Worm (Caenorhabditis elegans) whole organism, early embryonic: Measurements from ENCODE around the gene F56C4.2.

Experiments used
- aly-1 ChIP-seq: sonication (generic microtip); optimal IDR thresholded peaks from 2 replicates; lab custom pipeline; 2016; ENCODE audit warnings: missing genetic modification characterization, missing compliant biosample characterization
- ama-1 ChIP-seq: fragments of 150-350 bp; optimal IDR thresholded peaks from 2 replicates; lab custom pipeline; 2014
- ceh-36 ChIP-seq: sonication (generic microtip); optimal IDR thresholded peaks from 2 replicates; lab custom pipeline; 2016; ENCODE audit warnings: missing genetic modification characterization, inconsistent platforms, missing compliant biosample characterization
- flt-1 ChIP-seq: fragments of 200-800 bp; sonication (Bioruptor generic); IDR thresholded peaks from 2 replicates; pipeline ENCODE4 v1.3.6; 2022; ENCODE audit warnings: missing genetic modification characterization, missing compliant biosample characterization
- hmbx-1 ChIP-seq: sonication (generic microtip); optimal IDR thresholded peaks from 2 replicates; lab custom pipeline; 2016; ENCODE audit warnings: mild to moderate bottlenecking, missing genetic modification characterization, missing compliant biosample characterization
- hmg-4 ChIP-seq: fragments of 200-800 bp; sonication (Bioruptor generic); optimal IDR thresholded peaks from 2 replicates; lab custom pipeline; 2018; ENCODE audit warnings: mild to moderate bottlenecking, missing genetic modification characterization, missing compliant biosample characterization
- scrt-1 ChIP-seq: fragments of 200-800 bp; sonication (Bioruptor generic); IDR thresholded peaks from 2 replicates; pipeline ENCODE4 v1.3.6; 2022; ENCODE audit warnings: missing genetic modification characterization, missing compliant biosample characterization
- tbx-37 ChIP-seq: fragments of 200-800 bp; sonication (Bioruptor generic); conservative IDR thresholded peaks from 2 replicates; pipeline ENCODE4 v1.3.6; 2022; ENCODE audit warnings: missing genetic modification reagents, missing genetic modification characterization, missing compliant biosample characterization
- tra-4 ChIP-seq: sonication (generic microtip); optimal IDR thresholded peaks from 2 replicates; lab custom pipeline; 2017; ENCODE audit warnings: missing genetic modification characterization, missing compliant biosample characterization

- TF ChIP-seq ama-1 (lab: Kevin White, UChicago) (no peak), ceh-36 (no peak), flt-1 (no peak), scrt-1 (no peak), hmg-4 (GFP tag; lab: Kevin White, UChicago) (no peak), tbx-37 (no peak), tra-4 (tag; lab: Kevin White, UChicago) (no peak), hmbx-1 (tag; lab: Kevin White, UChicago) (no peak), aly-1 (no peak)
These were observed 25.1 kb downstream of the F56C4.2 start, which contains the start of gene K08C7.7 for ce11 chrIV:10664134-10664533.
